Worm (Caenorhabditis elegans) whole organism, L1 larva: Measurements from ENCODE around the gene Y57G11C.1142.

Source experiments
- ceh-8 ChIP-seq: fragments of 200-800 bp; sonication (Bioruptor generic); optimal IDR thresholded peaks from 2 replicates; lab custom pipeline; 2018; ENCODE audit warnings: mild to moderate bottlenecking, missing genetic modification characterization, moderate library complexity, missing compliant biosample characterization
- elt-3 ChIP-seq, 6 experiments: fragments of 150-350 bp in 1 of 6; sonication (generic microtip); optimal IDR thresholded peaks; 2 replicates each; lab custom pipeline; 2017 to 2018; ENCODE audit warnings: missing biosample characterization in 6 of 6, missing genetic modification characterization in 6 of 6, inconsistent platforms in 1 of 6
- unc-62 ChIP-seq: fragments of 150-350 bp; optimal IDR thresholded peaks from 2 replicates; lab custom pipeline; 2014; ENCODE audit warnings: missing biosample characterization, missing genetic modification reagents, missing genetic modification characterization
- ztf-11 ChIP-seq, 2 experiments: sonication (generic microtip); optimal IDR thresholded peaks; 2 replicates each; lab custom pipeline; 2016 to 2017; ENCODE audit warnings: missing genetic modification characterization in 2 of 2, missing biosample characterization in 1 of 2, missing compliant biosample characterization in 1 of 2

DNA sequence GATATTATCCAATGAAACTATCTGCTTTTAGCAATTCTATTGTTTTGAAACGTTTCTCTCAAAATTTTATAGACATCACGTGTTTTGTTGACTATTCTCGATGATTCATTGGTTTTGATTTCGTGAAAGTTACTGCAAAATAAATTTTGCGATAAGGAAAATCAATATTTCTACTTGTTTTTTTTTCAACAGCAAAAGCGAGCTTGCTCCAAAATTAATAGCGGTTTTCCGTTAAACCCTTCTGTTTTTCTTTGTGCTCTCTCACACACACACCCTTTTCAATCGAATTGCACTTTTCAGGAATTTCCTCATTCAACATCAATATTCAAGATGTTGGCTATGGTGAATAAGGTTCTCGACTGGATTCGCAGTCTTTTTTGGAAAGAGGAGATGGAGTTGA is 4.6 kb upstream of the Y57G11C.1142 start, which contains the start of gene arl-8:
- TF ChIP-seq ztf-11 (tag; optimal IDR thresholded peaks at IDR 0.05; lab: Kevin White, UChicago): no peak
- no peak for TF ChIP-seq unc-62 (GFP tag; lab: Kevin White, UChicago)
- TF ChIP-seq elt-3 (tag; optimal IDR thresholded peaks at IDR 0.05; lab: Kevin White, UChicago): no peak
- no peak for TF ChIP-seq ceh-8 (GFP tag; lab: Kevin White, UChicago)
